Fruit fly (Drosophila melanogaster): ENCODE data around the gene CG13996.

dm6 chr2L:5997609-5998229, 22.9 kb upstream of the CG13996 start:
- TF ChIP-seq salr (GFP tag; optimal IDR thresholded peaks at IDR 0.05) (peak in 1 of 2 experiments; percentile 8), Lpt (GFP tag; optimal IDR thresholded peaks at IDR 0.05) (no peak), CG6808 (GFP tag; optimal IDR thresholded peaks at IDR 0.05) (peak; percentile 60), Hr4 (GFP tag; optimal IDR thresholded peaks at IDR 0.05) (no peak), ss (GFP tag; optimal IDR thresholded peaks at IDR 0.05) (peak; percentile 30 to 78), Gug (GFP tag; IDR thresholded peaks at IDR 0.05) (no peak), CG11902 (GFP tag; optimal IDR thresholded peaks at IDR 0.05) (no peak), dsx (GFP tag; optimal IDR thresholded peaks at IDR 0.05; ENCODE audit: poor library complexity, severe bottlenecking) (no peak), cyc (GFP tag; optimal IDR thresholded peaks at IDR 0.05) (no peak), CG11762 (GFP tag; optimal IDR thresholded peaks at IDR 0.05; ENCODE audit: insufficient read depth) (no peak), CG8319 (GFP tag; optimal IDR thresholded peaks at IDR 0.05) (peak; percentile 12)
